Worm (Caenorhabditis elegans) whole organism, mixed stage, embryonic: ENCODE measurements around the gene aat-3.

Experiments
- M03D4.4 ChIP-seq: sonication (generic microtip); optimal IDR thresholded peaks from 2 replicates; lab custom pipeline; 2017; ENCODE audit warnings: mild to moderate bottlenecking, missing genetic modification characterization, missing compliant biosample characterization
- bed-3 ChIP-seq: fragments of 200-800 bp; sonication (Bioruptor generic); optimal IDR thresholded peaks from 3 replicates; lab custom pipeline; 2018; ENCODE audit warnings: mild to moderate bottlenecking, missing genetic modification characterization, moderate library complexity, missing compliant biosample characterization
- blmp-1 ChIP-seq: fragments of 150-350 bp; optimal IDR thresholded peaks from 2 replicates; lab custom pipeline; 2014; ENCODE audit warnings: missing biosample characterization, missing genetic modification characterization
- ceh-39 ChIP-seq: fragments of 150-350 bp; optimal IDR thresholded peaks from 2 replicates; lab custom pipeline; 2014; ENCODE audit warnings: missing biosample characterization, missing genetic modification characterization
- ceh-43 ChIP-seq: fragments of 200-800 bp; sonication (Bioruptor generic); optimal IDR thresholded peaks from 2 replicates; lab custom pipeline; 2018; ENCODE audit warnings: mild to moderate bottlenecking, missing genetic modification characterization, moderate library complexity, missing compliant biosample characterization
- ceh-83 ChIP-seq: fragments of 200-800 bp; sonication (Bioruptor generic); optimal IDR thresholded peaks from 2 replicates; lab custom pipeline; 2018; ENCODE audit warnings: mild to moderate bottlenecking, missing genetic modification characterization, missing compliant biosample characterization
- ces-1 ChIP-seq: fragments of 150-350 bp; optimal IDR thresholded peaks from 2 replicates; lab custom pipeline; 2014; ENCODE audit warnings: missing biosample characterization, missing genetic modification reagents, missing genetic modification characterization
- cnd-1 ChIP-seq: fragments of 200-800 bp; sonication (Bioruptor generic); optimal IDR thresholded peaks from 2 replicates; lab custom pipeline; 2018; ENCODE audit warnings: mild to moderate bottlenecking, missing genetic modification characterization, missing compliant biosample characterization
- drap-1 ChIP-seq: fragments of 200-800 bp; sonication (Bioruptor generic); optimal IDR thresholded peaks from 3 replicates; lab custom pipeline; 2018; ENCODE audit warnings: mild to moderate bottlenecking, missing genetic modification characterization, missing compliant biosample characterization
- elt-3 ChIP-seq: fragments of 150-350 bp; optimal IDR thresholded peaks from 2 replicates; lab custom pipeline; 2014; ENCODE audit warnings: missing biosample characterization, missing genetic modification characterization
- flh-1 ChIP-seq: fragments of 200-800 bp; sonication (Bioruptor generic); optimal IDR thresholded peaks from 2 replicates; lab custom pipeline; 2018; ENCODE audit warnings: mild to moderate bottlenecking, missing genetic modification characterization, moderate library complexity, missing compliant biosample characterization
- hlh-1 ChIP-seq: fragments of 150-350 bp; optimal IDR thresholded peaks from 2 replicates; lab custom pipeline; 2014; ENCODE audit warnings: missing biosample characterization, missing genetic modification reagents, missing genetic modification characterization
- lin-13 ChIP-seq: fragments of 150-350 bp; optimal IDR thresholded peaks from 2 replicates; lab custom pipeline; 2014; ENCODE audit warnings: missing biosample characterization, missing genetic modification characterization
- lin-32 ChIP-seq: fragments of 200-800 bp; sonication (Bioruptor generic); optimal IDR thresholded peaks from 2 replicates; lab custom pipeline; 2018; ENCODE audit warnings: mild to moderate bottlenecking, missing genetic modification characterization, missing compliant biosample characterization
- lsy-2 ChIP-seq: fragments of 150-350 bp; optimal IDR thresholded peaks from 2 replicates; lab custom pipeline; 2014; ENCODE audit warnings: missing biosample characterization, missing genetic modification characterization
- mab-5 ChIP-seq: fragments of 150-350 bp; optimal IDR thresholded peaks from 2 replicates; lab custom pipeline; 2014; ENCODE audit warnings: missing biosample characterization, missing genetic modification characterization
- mls-2 ChIP-seq: sonication (generic microtip); optimal IDR thresholded peaks from 2 replicates; lab custom pipeline; 2016; ENCODE audit warnings: mild to moderate bottlenecking, missing genetic modification characterization, moderate library complexity, missing compliant biosample characterization
- nhr-12 ChIP-seq: fragments of 150-350 bp; optimal IDR thresholded peaks from 2 replicates; lab custom pipeline; 2014; ENCODE audit warnings: missing biosample characterization, missing genetic modification characterization
- nhr-237 ChIP-seq: fragments of 150-350 bp; optimal IDR thresholded peaks from 2 replicates; lab custom pipeline; 2014; ENCODE audit warnings: missing biosample characterization, missing genetic modification characterization
- nhr-28 ChIP-seq: fragments of 150-350 bp; optimal IDR thresholded peaks from 2 replicates; lab custom pipeline; 2014; ENCODE audit warnings: missing biosample characterization, missing genetic modification characterization
- nhr-76 ChIP-seq: sonication (generic microtip); optimal IDR thresholded peaks from 2 replicates; lab custom pipeline; 2017; ENCODE audit warnings: missing biosample characterization, missing genetic modification characterization
- pha-4 ChIP-seq: fragments of 150-350 bp; optimal IDR thresholded peaks from 2 replicates; lab custom pipeline; 2018; ENCODE audit warnings: missing biosample characterization, missing genetic modification reagents, missing genetic modification characterization
- sem-2 ChIP-seq: fragments of 200-800 bp; sonication (Bioruptor generic); optimal IDR thresholded peaks from 2 replicates; lab custom pipeline; 2018; ENCODE audit warnings: mild to moderate bottlenecking, missing genetic modification characterization, missing compliant biosample characterization
- snpc-4 ChIP-seq: fragments of 150-350 bp; optimal IDR thresholded peaks from 2 replicates; lab custom pipeline; 2014; ENCODE audit warnings: missing biosample characterization, missing genetic modification characterization
- sptf-1 ChIP-seq: sonication (generic microtip); optimal IDR thresholded peaks from 2 replicates; lab custom pipeline; 2017; ENCODE audit warnings: mild to moderate bottlenecking, missing genetic modification characterization, moderate library complexity, missing compliant biosample characterization
- tbx-8 ChIP-seq: fragments of 200-800 bp; sonication (Bioruptor generic); optimal IDR thresholded peaks from 2 replicates; lab custom pipeline; 2018; ENCODE audit warnings: mild to moderate bottlenecking, missing genetic modification characterization, moderate library complexity, missing compliant biosample characterization
- unc-120 ChIP-seq: sonication (generic microtip); optimal IDR thresholded peaks from 2 replicates; lab custom pipeline; 2017; ENCODE audit warnings: missing genetic modification characterization, missing compliant biosample characterization; ENCODE audit not compliant: poor library complexity, severe bottlenecking
- unc-62 ChIP-seq: fragments of 150-350 bp; optimal IDR thresholded peaks from 2 replicates; lab custom pipeline; 2014; ENCODE audit warnings: missing biosample characterization, missing genetic modification reagents, missing genetic modification characterization
- ztf-11 ChIP-seq: fragments of 150-350 bp; optimal IDR thresholded peaks from 2 replicates; lab custom pipeline; 2014; ENCODE audit warnings: missing biosample characterization, missing genetic modification characterization

Gene aat-3

DNA sequence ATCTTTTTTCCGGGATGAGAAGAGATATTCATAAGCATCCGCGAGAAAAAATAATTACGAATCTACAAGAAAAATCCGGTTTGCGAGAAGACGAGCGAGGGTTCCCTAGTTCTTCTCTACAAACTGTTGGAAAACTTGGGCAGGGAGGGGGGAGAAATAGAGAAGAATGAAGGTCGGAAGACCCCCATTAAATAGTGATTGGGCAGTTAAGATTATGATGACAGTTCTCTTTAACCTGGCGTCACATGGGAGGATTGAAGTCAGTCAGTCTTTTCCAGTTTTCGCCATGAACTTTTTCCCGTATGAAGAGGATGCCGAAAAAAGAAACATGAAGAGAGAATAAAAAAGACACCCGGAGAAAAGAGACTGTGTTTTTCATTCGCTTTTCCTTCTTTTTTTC lies 38.7 kb downstream of the aat-3 start:
- TF ChIP-seq sem-2 (GFP tag; lab: Kevin White, UChicago) (no peak), pha-4 (no peak), nhr-12 (tag; lab: Kevin White, UChicago) (no peak), mls-2 (no peak), nhr-237 (tag; lab: Kevin White, UChicago) (no peak), lin-32 (no peak), snpc-4 (no peak), drap-1 (no peak), blmp-1 (tag; lab: Kevin White, UChicago) (no peak)
- TF ChIP-seq, all 35 proteins: peak for 0

- TF ChIP-seq unc-120 (tag; lab: Kevin White, UChicago) (peak; percentile 60), drap-1 (peak; percentile 18), blmp-1 (tag; lab: Kevin White, UChicago) (peak; percentile 68), hlh-1 (tag; lab: Kevin White, UChicago) (peak; percentile 17), elt-3 (tag; lab: Kevin White, UChicago) (peak; percentile 20), sptf-1 (tag; lab: Kevin White, UChicago) (no peak), unc-62 (GFP tag; lab: Kevin White, UChicago) (peak; percentile 12), ceh-39 (no peak), lin-32 (no peak), nhr-237 (tag; lab: Kevin White, UChicago) (peak; percentile 56), flh-1 (GFP tag; lab: Kevin White, UChicago) (no peak), nhr-76 (tag; lab: Kevin White, UChicago) (no peak), pha-4 (peak; percentile 19)
- TF ChIP-seq, all 35 proteins: peak for 8
These were observed 39.5 kb downstream of the aat-3 start for ce11 chrX:2591586-2592000.

- TF ChIP-seq mab-5 (tag; lab: Kevin White, UChicago) (no peak), drap-1 (no peak), ceh-43 (GFP tag; lab: Kevin White, UChicago) (no peak), lin-32 (no peak), unc-62 (GFP tag; lab: Kevin White, UChicago) (no peak)
These were observed 40.7 kb downstream of the aat-3 start for ce11 chrX:2592670-2593280.

DNA sequence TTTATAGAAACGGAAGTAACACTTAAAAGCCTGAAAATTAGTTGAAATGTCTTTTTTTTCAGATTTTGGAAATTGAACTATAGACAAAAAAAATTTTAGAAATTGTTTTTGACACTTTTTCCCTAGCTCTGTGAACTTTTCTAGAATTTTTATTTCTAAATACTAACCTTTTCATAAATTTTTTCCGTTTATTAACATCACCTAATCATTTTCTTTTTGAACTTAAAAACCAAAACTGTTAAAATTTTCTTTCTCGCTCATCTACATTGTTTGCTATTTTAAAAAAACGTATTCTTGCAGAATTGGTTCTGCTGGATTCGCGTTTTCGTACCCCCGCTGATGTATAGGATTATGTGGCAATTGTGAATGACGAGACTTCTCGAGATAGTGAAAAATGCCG lies 41.6 kb downstream of the aat-3 start, which contains the start of the genes nhr-40 and T03G6.7:
Gene nhr-40, plus strand, starts transcription at position 301 of the 400 bp plus-strand sequence.
Gene T03G6.7, plus strand, starts transcription at position 337 of the 400 bp plus-strand sequence.
- TF ChIP-seq ces-1 (GFP tag; lab: Kevin White, UChicago) (no peak), sptf-1 (tag; lab: Kevin White, UChicago) (no peak), nhr-28 (tag; lab: Kevin White, UChicago) (no peak), unc-62 (GFP tag; lab: Kevin White, UChicago) (no peak), cnd-1 (tag; lab: Kevin White, UChicago) (no peak), blmp-1 (tag; lab: Kevin White, UChicago) (no peak), flh-1 (GFP tag; lab: Kevin White, UChicago) (no peak), lin-13 (tag; lab: Kevin White, UChicago) (no peak), tbx-8 (GFP tag; lab: Kevin White, UChicago) (no peak), lin-32 (no peak), mls-2 (no peak), ceh-83 (GFP tag; lab: Kevin White, UChicago) (no peak)

- no peak for TF ChIP-seq M03D4.4 (tag; lab: Kevin White, UChicago)
- no peak for TF ChIP-seq lin-32
- no peak for TF ChIP-seq ztf-11 (tag; lab: Kevin White, UChicago)
- TF ChIP-seq sptf-1 (tag; lab: Kevin White, UChicago) = no peak
- no peak for TF ChIP-seq lin-13 (tag; lab: Kevin White, UChicago)
- peak; percentile 8 for TF ChIP-seq unc-120 (tag; lab: Kevin White, UChicago)
- TF ChIP-seq unc-62 (GFP tag; lab: Kevin White, UChicago) = peak; percentile 57
- TF ChIP-seq hlh-1 (tag; lab: Kevin White, UChicago) = peak; percentile 65
- TF ChIP-seq bed-3 = no peak
- TF ChIP-seq ceh-43 (GFP tag; lab: Kevin White, UChicago) = no peak
- no peak for TF ChIP-seq lsy-2 (tag; lab: Kevin White, UChicago)
These were observed 43.1 kb downstream of the aat-3 start for ce11 chrX:2595027-2595756.
